Worm (Caenorhabditis elegans) whole organism, L4 larva: Measurements from ENCODE around the gene klc-2.

ENCODE experiments used
- D1046.2 ChIP-seq: fragments of 200-800 bp; sonication (Bioruptor generic); IDR thresholded peaks from 2 replicates; pipeline ENCODE4 v1.3.6; 2022; ENCODE audit warnings: missing genetic modification characterization, missing compliant biosample characterization
- F10B5.3 ChIP-seq: sonication (generic microtip); optimal IDR thresholded peaks from 2 replicates; lab custom pipeline; 2016; ENCODE audit warnings: mild to moderate bottlenecking, missing genetic modification characterization, missing compliant biosample characterization
- F26F4.8 ChIP-seq: fragments of 200-800 bp; sonication (Bioruptor generic); conservative IDR thresholded peaks from 2 replicates; pipeline ENCODE4 v1.3.6; 2022; ENCODE audit warnings: missing genetic modification characterization, missing compliant biosample characterization
- F49E8.2 ChIP-seq: sonication (generic microtip); optimal IDR thresholded peaks from 2 replicates; lab custom pipeline; 2016; ENCODE audit warnings: missing compliant biosample characterization, mild to moderate bottlenecking, missing genetic modification characterization, borderline replicate concordance
- T20F7.1 ChIP-seq: fragments of 200-800 bp; sonication (Bioruptor generic); optimal IDR thresholded peaks from 2 replicates; lab custom pipeline; 2018; ENCODE audit warnings: mild to moderate bottlenecking, missing genetic modification characterization, missing compliant biosample characterization
- T26A8.4 ChIP-seq: fragments of 200-800 bp; sonication (Bioruptor generic); IDR thresholded peaks from 2 replicates; pipeline ENCODE4 v1.3.6; 2022; ENCODE audit warnings: missing genetic modification characterization, missing compliant biosample characterization
- Y48G9A.11 ChIP-seq: fragments of 200-800 bp; sonication (Bioruptor generic); IDR thresholded peaks from 2 replicates; pipeline ENCODE4 v1.3.6; 2022; ENCODE audit warnings: missing genetic modification reagents, missing genetic modification characterization, missing compliant biosample characterization
- ZK546.5 ChIP-seq, 2 experiments: sonication (generic microtip); optimal IDR thresholded peaks; 2 replicates each; lab custom pipeline; 2017; ENCODE audit warnings: missing biosample characterization in 2 of 2, missing genetic modification characterization in 2 of 2
- aha-1 ChIP-seq: fragments of 150-350 bp; peaks from one replicate; lab custom pipeline; 2014; ENCODE audit warnings: missing biosample characterization, missing genetic modification characterization
- aly-2 ChIP-seq: sonication (generic microtip); optimal IDR thresholded peaks from 2 replicates; lab custom pipeline; 2018; ENCODE audit warnings: missing biosample characterization, missing genetic modification characterization
- arid-1 ChIP-seq: fragments of 200-800 bp; sonication (Bioruptor generic); conservative IDR thresholded peaks from 2 replicates; pipeline ENCODE4 v1.3.6; 2022; ENCODE audit warnings: missing genetic modification reagents, missing genetic modification characterization, missing compliant biosample characterization
- attf-4 ChIP-seq: sonication (generic microtip); optimal IDR thresholded peaks from 3 replicates; lab custom pipeline; 2017; ENCODE audit warnings: missing biosample characterization, missing genetic modification characterization
- ceh-28 ChIP-seq: fragments of 150-350 bp; optimal IDR thresholded peaks from 2 replicates; lab custom pipeline; 2014; ENCODE audit warnings: missing biosample characterization, missing genetic modification reagents, missing genetic modification characterization
- ceh-82 ChIP-seq: sonication (generic microtip); optimal IDR thresholded peaks from 2 replicates; lab custom pipeline; 2017; ENCODE audit warnings: missing biosample characterization, missing genetic modification characterization
- ctbp-1 ChIP-seq: fragments of 200-800 bp; sonication (Bioruptor generic); IDR thresholded peaks from 2 replicates; pipeline ENCODE4 v1.3.6; 2022; ENCODE audit warnings: missing genetic modification reagents, missing genetic modification characterization, missing compliant biosample characterization
- daf-16 ChIP-seq, 3 experiments: sonication (generic microtip); optimal IDR thresholded peaks; 2 replicates each; lab custom pipeline; 2016 to 2017; ENCODE audit warnings: missing genetic modification characterization in 3 of 3, missing genetic modification reagents in 3 of 3, mild to moderate bottlenecking in 2 of 3, missing compliant biosample characterization in 2 of 3, missing biosample characterization in 1 of 3, moderate library complexity in 1 of 3
- daf-19 ChIP-seq: fragments of 200-800 bp; sonication (Bioruptor generic); conservative IDR thresholded peaks from 2 replicates; pipeline ENCODE4 v1.3.6; 2022; ENCODE audit warnings: missing genetic modification characterization, missing compliant biosample characterization
- dmd-6 ChIP-seq: fragments of 200-800 bp; sonication (Bioruptor generic); IDR thresholded peaks from 2 replicates; pipeline ENCODE4 v1.3.6; 2022; ENCODE audit warnings: missing genetic modification reagents, missing genetic modification characterization, missing compliant biosample characterization
- dmd-8 ChIP-seq: fragments of 200-800 bp; sonication (Bioruptor generic); IDR thresholded peaks from 2 replicates; pipeline ENCODE4 v1.3.6; 2022; ENCODE audit warnings: missing genetic modification characterization, missing compliant biosample characterization
- dpl-1 ChIP-seq: fragments of 150-350 bp; optimal IDR thresholded peaks from 2 replicates; lab custom pipeline; 2014; ENCODE audit warnings: missing biosample characterization, missing genetic modification reagents, missing genetic modification characterization
- dve-1 ChIP-seq: sonication (generic microtip); optimal IDR thresholded peaks from 2 replicates; lab custom pipeline; 2017; ENCODE audit warnings: antibody characterized with exemption, mild to moderate bottlenecking, missing genetic modification characterization, missing compliant biosample characterization; ENCODE audit not compliant: insufficient read depth
- hif-1 ChIP-seq, 2 experiments: sonication (generic microtip); optimal IDR thresholded peaks; 2 replicates each; lab custom pipeline; 2016 to 2017; ENCODE audit warnings: missing compliant biosample characterization in 2 of 2, missing genetic modification characterization in 2 of 2, missing genetic modification reagents in 2 of 2, missing genotype in 2 of 2, mild to moderate bottlenecking in 1 of 2
- hlh-30 ChIP-seq: sonication (generic microtip); optimal IDR thresholded peaks from 2 replicates; lab custom pipeline; 2017; ENCODE audit warnings: antibody characterized with exemption, mild to moderate bottlenecking, missing genetic modification characterization, missing compliant biosample characterization; ENCODE audit not compliant: insufficient read depth
- lsy-2 ChIP-seq, 2 experiments: fragments of 150-350 bp in 1 of 2; sonication (generic microtip) in 1 of 2; optimal IDR thresholded peaks; 2 replicates each; lab custom pipeline; 2014 to 2017; ENCODE audit warnings: missing biosample characterization in 2 of 2, missing genetic modification characterization in 2 of 2
- madf-9 ChIP-seq: fragments of 200-800 bp; sonication (Bioruptor generic); conservative IDR thresholded peaks from 2 replicates; pipeline ENCODE4 v1.3.6; 2022; ENCODE audit warnings: missing genetic modification reagents, missing genetic modification characterization, missing compliant biosample characterization
- mep-1 ChIP-seq: fragments of 150-350 bp; sonication (generic microtip); optimal IDR thresholded peaks from 3 replicates; lab custom pipeline; 2014; ENCODE audit warnings: missing biosample characterization, missing genetic modification characterization
- mes-2 ChIP-seq: sonication (generic microtip); optimal IDR thresholded peaks from 2 replicates; lab custom pipeline; 2016; ENCODE audit warnings: missing genotype, mild to moderate bottlenecking, missing genetic modification characterization, missing compliant biosample characterization; ENCODE audit not compliant: poor library complexity, severe bottlenecking
- mxl-3 ChIP-seq: fragments of 200-800 bp; sonication (Bioruptor generic); optimal IDR thresholded peaks from 2 replicates; lab custom pipeline; 2018; ENCODE audit warnings: mild to moderate bottlenecking, missing genetic modification characterization, missing compliant biosample characterization
- nhr-102 ChIP-seq: sonication (generic microtip); optimal IDR thresholded peaks from 2 replicates; lab custom pipeline; 2016; ENCODE audit warnings: mild to moderate bottlenecking, missing genetic modification characterization, moderate library complexity, missing compliant biosample characterization
- nhr-11 ChIP-seq: fragments of 150-350 bp; optimal IDR thresholded peaks from 2 replicates; lab custom pipeline; 2014; ENCODE audit warnings: missing biosample characterization, missing genetic modification characterization
- nhr-28 ChIP-seq: fragments of 150-350 bp; optimal IDR thresholded peaks from 2 replicates; lab custom pipeline; 2014; ENCODE audit warnings: missing biosample characterization, missing genetic modification characterization
- nhr-41 ChIP-seq: fragments of 200-800 bp; sonication (Bioruptor generic); IDR thresholded peaks from 2 replicates; pipeline ENCODE4 v1.3.6; 2022; ENCODE audit warnings: missing genetic modification reagents, missing genetic modification characterization, missing compliant biosample characterization
- nhr-42 ChIP-seq: fragments of 200-800 bp; sonication (Bioruptor generic); IDR thresholded peaks from 2 replicates; pipeline ENCODE4 v1.3.6; 2022; ENCODE audit warnings: missing genetic modification characterization, missing compliant biosample characterization
- nhr-48 ChIP-seq: sonication (generic microtip); optimal IDR thresholded peaks from 2 replicates; lab custom pipeline; 2016; ENCODE audit warnings: mild to moderate bottlenecking, missing genetic modification characterization, missing compliant biosample characterization
- nhr-6 ChIP-seq: fragments of 150-350 bp; optimal IDR thresholded peaks from 2 replicates; lab custom pipeline; 2014; ENCODE audit warnings: missing biosample characterization, missing genetic modification characterization
- nhr-77 ChIP-seq: fragments of 150-350 bp; optimal IDR thresholded peaks from 2 replicates; lab custom pipeline; 2014; ENCODE audit warnings: missing biosample characterization, missing genetic modification characterization
- pha-4 ChIP-seq, 2 experiments: fragments of 150-350 bp in 1 of 2; fragments of 200-800 bp in 1 of 2; sonication (Bioruptor generic) in 1 of 2; IDR thresholded peaks in 1 of 2; optimal IDR thresholded peaks in 1 of 2; 2 replicates each; pipeline versions ENCODE4 v1.3.6 to Lab custom; 2014 to 2022; ENCODE audit warnings: missing genetic modification characterization in 2 of 2, missing genetic modification reagents in 2 of 2, missing biosample characterization in 1 of 2, missing compliant biosample characterization in 1 of 2
- php-3 ChIP-seq: fragments of 200-800 bp; sonication (Bioruptor generic); IDR thresholded peaks from 2 replicates; pipeline ENCODE4 v1.3.6; 2022; ENCODE audit warnings: missing genetic modification reagents, missing genetic modification characterization, missing compliant biosample characterization
- pqm-1 ChIP-seq: sonication (generic microtip); optimal IDR thresholded peaks from 2 replicates; lab custom pipeline; 2017; ENCODE audit warnings: missing biosample characterization, missing genetic modification characterization
- rbr-2 ChIP-seq: sonication (generic microtip); optimal IDR thresholded peaks from 2 replicates; lab custom pipeline; 2016; ENCODE audit warnings: missing genotype, missing genetic modification characterization, missing compliant biosample characterization
- skn-1 ChIP-seq: fragments of 150-350 bp; optimal IDR thresholded peaks from 2 replicates; lab custom pipeline; 2014; ENCODE audit warnings: missing biosample characterization, missing genetic modification characterization
- snpc-4 ChIP-seq: fragments of 150-350 bp; optimal IDR thresholded peaks from 2 replicates; lab custom pipeline; 2014; ENCODE audit warnings: missing biosample characterization, missing genetic modification characterization
- tag-97 ChIP-seq: fragments of 200-800 bp; sonication (Bioruptor generic); IDR thresholded peaks from 2 replicates; pipeline ENCODE4 v1.3.6; 2022; ENCODE audit warnings: missing genetic modification characterization, missing compliant biosample characterization
- tra-1 ChIP-seq: fragments of 200-800 bp; sonication (Bioruptor generic); IDR thresholded peaks from 2 replicates; pipeline ENCODE4 v1.3.6; 2022; ENCODE audit warnings: missing genetic modification reagents, missing genetic modification characterization, missing compliant biosample characterization
- zip-2 ChIP-seq: fragments of 150-350 bp; optimal IDR thresholded peaks from 2 replicates; lab custom pipeline; 2014; ENCODE audit warnings: missing biosample characterization, missing genetic modification characterization
- ztf-11 ChIP-seq: fragments of 150-350 bp; optimal IDR thresholded peaks from 2 replicates; lab custom pipeline; 2014; ENCODE audit warnings: missing biosample characterization, missing genetic modification characterization
- ztf-7 ChIP-seq: fragments of 150-350 bp; optimal IDR thresholded peaks from 2 replicates; lab custom pipeline; 2014; ENCODE audit warnings: missing biosample characterization, missing genetic modification characterization

Gene klc-2

DNA sequence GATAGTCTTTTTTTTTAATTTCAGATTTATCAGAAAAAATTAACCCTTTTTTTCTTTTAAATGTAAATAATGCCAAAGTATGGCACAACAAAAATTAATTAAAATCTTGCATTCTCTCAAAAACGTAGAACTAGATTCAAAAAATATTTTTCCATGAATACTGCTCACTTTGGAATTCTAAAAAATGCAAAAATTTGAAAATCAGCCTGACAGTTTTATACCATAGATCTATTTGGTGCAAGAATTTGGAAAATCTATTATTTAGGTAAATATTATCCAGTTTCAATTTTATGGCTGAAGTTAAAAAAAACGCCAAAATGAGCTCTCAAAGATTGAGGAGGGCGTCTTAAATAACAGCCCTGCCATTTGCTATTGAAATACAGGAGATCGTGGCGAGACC lies 1.5 kb downstream of the klc-2 start:
- TF ChIP-seq aha-1, result peak; percentile 94
- no peak for TF ChIP-seq nhr-41 (GFP tag; lab: Robert Waterston, UW)

DNA sequence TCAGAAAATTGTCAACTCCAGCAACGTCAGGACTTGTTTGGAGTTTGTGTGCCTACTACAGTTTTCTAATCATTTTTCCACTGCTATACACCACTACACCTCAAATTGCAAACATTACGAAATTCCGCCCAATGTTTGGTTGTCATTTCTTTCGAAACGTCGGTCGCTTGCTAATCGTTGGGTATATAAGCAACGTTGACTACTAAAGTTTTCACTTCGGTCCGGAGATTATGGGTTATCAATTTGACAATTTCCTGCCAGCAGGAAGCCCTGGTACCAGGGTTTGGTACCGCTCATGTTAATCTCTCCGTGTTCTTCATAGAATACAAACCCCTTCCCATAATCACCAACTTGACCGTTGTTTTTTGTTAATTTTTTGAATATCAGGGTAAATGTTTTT lies 5.2 kb downstream of the klc-2 start:
- TF ChIP-seq Y48G9A.11 (GFP tag; lab: Robert Waterston, UW), result no peak
- peak; percentile 80 for TF ChIP-seq T26A8.4 (GFP tag; lab: Robert Waterston, UW)
- TF ChIP-seq hlh-30 (tag; lab: Kevin White, UChicago), result peak; percentile 17
- TF ChIP-seq mep-1 (tag; lab: Kevin White, UChicago), result peak; percentile 61
- TF ChIP-seq dmd-6, result peak; percentile 76
- TF ChIP-seq arid-1 (GFP tag; lab: Robert Waterston, UW), result peak; percentile 54; the same call in 1 of the 2 replicates
- TF ChIP-seq T20F7.1, result peak; percentile 45
- peak; percentile 98 for TF ChIP-seq aha-1
- peak; percentile 55 for TF ChIP-seq nhr-48
- TF ChIP-seq zip-2 (tag; lab: Kevin White, UChicago), result peak; percentile 92
- TF ChIP-seq ceh-28 (tag; lab: Kevin White, UChicago), result no peak
- TF ChIP-seq nhr-77 (tag; lab: Kevin White, UChicago), result peak; percentile 25
- 0 out of 2 replicates have a peak, but pooled peaks have one; percentile 18 for TF ChIP-seq tra-1 (GFP tag; lab: Robert Waterston, UW)
- 0 out of 2 replicates have a peak, but pooled peaks have one; percentile 25 for TF ChIP-seq php-3 (GFP tag; lab: Robert Waterston, UW)
- TF ChIP-seq tag-97 (GFP tag; lab: Robert Waterston, UW), result no peak
- peak; percentile 60; the same call in 1 of the 2 replicates for TF ChIP-seq nhr-42 (GFP tag; lab: Robert Waterston, UW)
- TF ChIP-seq rbr-2 (tag; lab: Kevin White, UChicago), result peak; percentile 36
- no peak for TF ChIP-seq ztf-11 (tag; lab: Kevin White, UChicago)
- no peak for TF ChIP-seq F10B5.3 (tag; lab: Kevin White, UChicago)
- no peak for TF ChIP-seq attf-4
- no peak; the same call in 1 of the 2 replicates for TF ChIP-seq pha-4 (GFP tag; IDR thresholded peaks at IDR 0.05; lab: Robert Waterston, UW)
- TF ChIP-seq pha-4 (tag; optimal IDR thresholded peaks at IDR 0.05; lab: Kevin White, UChicago), result peak; percentile 61
- no peak for TF ChIP-seq D1046.2 (GFP tag; lab: Robert Waterston, UW)
- TF ChIP-seq daf-16 (GFP tag; optimal IDR thresholded peaks at IDR 0.05; lab: Kevin White, UChicago), result peak in 1 of 2 experiments; percentile 44
- peak; percentile 90 for TF ChIP-seq daf-16 (tag; optimal IDR thresholded peaks at IDR 0.05; lab: Kevin White, UChicago)
- no peak for TF ChIP-seq madf-9 (GFP tag; lab: Robert Waterston, UW)
- peak in 1 of 2 experiments; percentile 59 for TF ChIP-seq hif-1 (tag; optimal IDR thresholded peaks at IDR 0.05; lab: Kevin White, UChicago)
- no peak for TF ChIP-seq ceh-82 (tag; lab: Kevin White, UChicago)
- TF ChIP-seq aly-2 (tag; lab: Kevin White, UChicago), result no peak
- no peak for TF ChIP-seq nhr-11
- TF ChIP-seq ctbp-1 (GFP tag; lab: Robert Waterston, UW), result 0 out of 2 replicates have a peak, but pooled peaks have one; percentile 10
- no peak for TF ChIP-seq ZK546.5 (tag; optimal IDR thresholded peaks at IDR 0.05; lab: Kevin White, UChicago)
- peak; percentile 60 for TF ChIP-seq nhr-102 (tag; lab: Kevin White, UChicago)
- no peak for TF ChIP-seq F26F4.8
- peak; percentile 57 for TF ChIP-seq mes-2 (tag; lab: Kevin White, UChicago)
- peak; percentile 47 for TF ChIP-seq pqm-1
- TF ChIP-seq nhr-6 (tag; lab: Kevin White, UChicago), result peak; percentile 9
- peak; percentile 91 for TF ChIP-seq snpc-4 (tag; lab: Kevin White, UChicago)
- peak; percentile 96 for TF ChIP-seq dve-1 (tag; lab: Kevin White, UChicago)
- TF ChIP-seq dmd-8 (GFP tag; lab: Robert Waterston, UW), result peak; percentile 68; the same call in 1 of the 2 replicates
- peak; percentile 35 for TF ChIP-seq mxl-3
- TF ChIP-seq lsy-2 (tag; optimal IDR thresholded peaks at IDR 0.05; lab: Kevin White, UChicago), result peak in 1 of 2 experiments; percentile 79
- 0 out of 2 replicates have a peak, but pooled peaks have one; percentile 56 for TF ChIP-seq daf-19
- TF ChIP-seq dpl-1 (GFP tag; lab: Kevin White, UChicago), result peak; percentile 47
- peak; percentile 98 for TF ChIP-seq nhr-28 (tag; lab: Kevin White, UChicago)
- 0 out of 2 replicates have a peak, but pooled peaks have one; percentile 33 for TF ChIP-seq nhr-41 (GFP tag; lab: Robert Waterston, UW)
- no peak for TF ChIP-seq F49E8.2
- TF ChIP-seq ztf-7, result peak; percentile 58
- TF ChIP-seq skn-1 (tag; lab: Kevin White, UChicago), result no peak
